Worm (Caenorhabditis elegans) whole organism, early embryonic: ENCODE results near the gene K08D10.14.
"Not testable (repeated sequence)": the region's sequence is repeated elsewhere in the genome, so short reads cannot be mapped to it uniquely, and the experiment has no call there.

Experiments used
- B0310.2 ChIP-seq: sonication (generic microtip); optimal IDR thresholded peaks from 2 replicates; lab custom pipeline; 2016; ENCODE audit warnings: mild to moderate bottlenecking, missing genetic modification characterization, missing compliant biosample characterization
- F13C5.2 ChIP-seq: sonication (generic microtip); optimal IDR thresholded peaks from 2 replicates; lab custom pipeline; 2017; ENCODE audit warnings: mild to moderate bottlenecking, missing genetic modification characterization, inconsistent platforms, missing compliant biosample characterization
- aly-1 ChIP-seq: sonication (generic microtip); optimal IDR thresholded peaks from 2 replicates; lab custom pipeline; 2016; ENCODE audit warnings: missing genetic modification characterization, missing compliant biosample characterization
- ama-1 ChIP-seq: fragments of 150-350 bp; optimal IDR thresholded peaks from 2 replicates; lab custom pipeline; 2014
- ceh-13 ChIP-seq: fragments of 200-800 bp; sonication (Bioruptor generic); optimal IDR thresholded peaks from 2 replicates; lab custom pipeline; 2018; ENCODE audit warnings: mild to moderate bottlenecking, missing genetic modification characterization, missing compliant biosample characterization
- ceh-36 ChIP-seq: sonication (generic microtip); optimal IDR thresholded peaks from 2 replicates; lab custom pipeline; 2016; ENCODE audit warnings: missing genetic modification characterization, inconsistent platforms, missing compliant biosample characterization
- ets-7 ChIP-seq: sonication (generic microtip); optimal IDR thresholded peaks from 2 replicates; lab custom pipeline; 2016; ENCODE audit warnings: missing genotype, missing genetic modification characterization, missing compliant biosample characterization
- flt-1 ChIP-seq: fragments of 200-800 bp; sonication (Bioruptor generic); IDR thresholded peaks from 2 replicates; pipeline ENCODE4 v1.3.6; 2022; ENCODE audit warnings: missing genetic modification characterization, missing compliant biosample characterization
- hmbx-1 ChIP-seq: sonication (generic microtip); optimal IDR thresholded peaks from 2 replicates; lab custom pipeline; 2016; ENCODE audit warnings: mild to moderate bottlenecking, missing genetic modification characterization, missing compliant biosample characterization
- hmg-4 ChIP-seq: fragments of 200-800 bp; sonication (Bioruptor generic); optimal IDR thresholded peaks from 2 replicates; lab custom pipeline; 2018; ENCODE audit warnings: mild to moderate bottlenecking, missing genetic modification characterization, missing compliant biosample characterization
- hnd-1 ChIP-seq: sonication (generic microtip); optimal IDR thresholded peaks from 2 replicates; lab custom pipeline; 2016; ENCODE audit warnings: missing genetic modification characterization, missing compliant biosample characterization
- pes-1 ChIP-seq: fragments of 200-800 bp; sonication (Bioruptor generic); IDR thresholded peaks from 2 replicates; pipeline ENCODE4 v1.3.6; 2022; ENCODE audit warnings: missing genetic modification reagents, missing genetic modification characterization, missing compliant biosample characterization
- scrt-1 ChIP-seq: fragments of 200-800 bp; sonication (Bioruptor generic); IDR thresholded peaks from 2 replicates; pipeline ENCODE4 v1.3.6; 2022; ENCODE audit warnings: missing genetic modification characterization, missing compliant biosample characterization
- sea-1 ChIP-seq: fragments of 200-800 bp; sonication (Bioruptor generic); conservative IDR thresholded peaks from 2 replicates; pipeline ENCODE4 v1.3.6; 2022; ENCODE audit warnings: missing genetic modification characterization, missing compliant biosample characterization
- tbx-11 ChIP-seq: fragments of 200-800 bp; sonication (Bioruptor generic); IDR thresholded peaks from 2 replicates; pipeline ENCODE4 v1.3.6; 2022; ENCODE audit warnings: missing genetic modification characterization, missing compliant biosample characterization
- tbx-37 ChIP-seq: fragments of 200-800 bp; sonication (Bioruptor generic); conservative IDR thresholded peaks from 2 replicates; pipeline ENCODE4 v1.3.6; 2022; ENCODE audit warnings: missing genetic modification reagents, missing genetic modification characterization, missing compliant biosample characterization
- tra-4 ChIP-seq: sonication (generic microtip); optimal IDR thresholded peaks from 2 replicates; lab custom pipeline; 2017; ENCODE audit warnings: missing genetic modification characterization, missing compliant biosample characterization

K08D10.14 gene

DNA sequence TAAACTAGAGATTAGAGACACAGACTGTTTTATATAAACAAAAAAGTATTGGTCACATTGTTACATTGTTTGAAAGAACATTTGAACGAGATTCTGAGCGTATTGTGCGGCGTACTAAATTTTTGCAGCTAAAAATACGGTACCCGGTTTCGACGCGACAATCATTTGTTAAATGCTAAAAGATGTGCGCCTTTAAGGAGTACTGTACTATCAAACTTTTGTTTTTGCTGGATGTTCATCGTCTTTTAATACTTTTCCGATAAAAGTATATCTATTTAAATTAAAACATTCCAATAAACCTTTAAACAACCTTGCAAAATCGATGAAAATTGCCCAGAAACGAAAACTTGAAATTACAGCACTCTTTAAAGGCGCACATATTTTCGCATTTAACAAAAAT lies 42.0 kb downstream of the K08D10.14 start, which contains the start of gene K06B9.6:
Gene K06B9.6 (minus strand): TSS at position 101 of the 400 bp plus-strand sequence.
- not testable (repeated sequence) for TF ChIP-seq tra-4; ets-7 (tag; lab: Kevin White, UChicago); tbx-11 (GFP tag; lab: Robert Waterston, UW)

DNA sequence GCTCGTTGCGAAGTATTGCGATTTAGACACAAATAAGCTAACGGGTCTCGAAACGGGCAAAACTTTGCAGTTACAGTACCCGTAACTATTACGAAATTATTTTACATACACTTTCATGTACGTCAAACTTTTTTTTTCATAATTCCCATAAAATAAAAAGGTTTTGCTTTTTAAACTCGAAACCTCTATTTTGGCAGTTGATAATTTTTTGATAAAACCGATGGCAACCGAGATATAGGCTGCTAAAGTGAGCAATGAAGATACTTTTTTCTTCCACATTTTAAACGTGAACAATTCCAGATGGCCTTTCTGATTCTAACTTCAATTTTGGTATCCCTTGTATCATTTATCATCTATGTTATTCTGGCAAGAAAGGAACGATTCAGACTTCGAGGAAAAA lies 42.4 kb downstream of the K08D10.14 start, which contains the start of gene cyp-25A6:
Gene cyp-25A6 (plus strand): TSS at position 301 of the 400 bp plus-strand sequence.
- not testable (repeated sequence) for TF ChIP-seq tbx-37 (GFP tag; lab: Robert Waterston, UW); aly-1 (tag; lab: Kevin White, UChicago); ceh-13 (GFP tag; lab: Kevin White, UChicago)

ce11 chrIV:4204275-4204674 lies 49.5 kb downstream of the K08D10.14 start, which contains the start of gene pax-2:
pax-2 (minus strand) TSS chrIV:4204375.
- TF ChIP-seq sea-1 (GFP tag; lab: Robert Waterston, UW) = no peak
- TF ChIP-seq flt-1 (GFP tag; lab: Robert Waterston, UW) = no peak
- no peak for TF ChIP-seq ceh-36 (tag; lab: Kevin White, UChicago)
- TF ChIP-seq aly-1 (tag; lab: Kevin White, UChicago) = no peak
- TF ChIP-seq ama-1 (lab: Kevin White, UChicago) = no peak
- TF ChIP-seq tbx-37 (GFP tag; lab: Robert Waterston, UW) = no peak
- TF ChIP-seq hmg-4 (GFP tag; lab: Kevin White, UChicago) = no peak
- no peak for TF ChIP-seq hnd-1 (tag; lab: Kevin White, UChicago)
- TF ChIP-seq F13C5.2 (tag; lab: Kevin White, UChicago) = no peak
- no peak for TF ChIP-seq ceh-13 (GFP tag; lab: Kevin White, UChicago)
- no peak for TF ChIP-seq pes-1 (GFP tag; lab: Robert Waterston, UW)
- TF ChIP-seq hmbx-1 = no peak
- TF ChIP-seq tra-4 = no peak
- no peak for TF ChIP-seq ets-7 (tag; lab: Kevin White, UChicago)
- TF ChIP-seq B0310.2 (tag; lab: Kevin White, UChicago) = no peak
- no peak for TF ChIP-seq scrt-1 (GFP tag; lab: Robert Waterston, UW)
- TF ChIP-seq tbx-11 (GFP tag; lab: Robert Waterston, UW) = no peak
